Fruit fly (Drosophila melanogaster): ENCODE results near the gene olf413.

The olf413 gene

DNA sequence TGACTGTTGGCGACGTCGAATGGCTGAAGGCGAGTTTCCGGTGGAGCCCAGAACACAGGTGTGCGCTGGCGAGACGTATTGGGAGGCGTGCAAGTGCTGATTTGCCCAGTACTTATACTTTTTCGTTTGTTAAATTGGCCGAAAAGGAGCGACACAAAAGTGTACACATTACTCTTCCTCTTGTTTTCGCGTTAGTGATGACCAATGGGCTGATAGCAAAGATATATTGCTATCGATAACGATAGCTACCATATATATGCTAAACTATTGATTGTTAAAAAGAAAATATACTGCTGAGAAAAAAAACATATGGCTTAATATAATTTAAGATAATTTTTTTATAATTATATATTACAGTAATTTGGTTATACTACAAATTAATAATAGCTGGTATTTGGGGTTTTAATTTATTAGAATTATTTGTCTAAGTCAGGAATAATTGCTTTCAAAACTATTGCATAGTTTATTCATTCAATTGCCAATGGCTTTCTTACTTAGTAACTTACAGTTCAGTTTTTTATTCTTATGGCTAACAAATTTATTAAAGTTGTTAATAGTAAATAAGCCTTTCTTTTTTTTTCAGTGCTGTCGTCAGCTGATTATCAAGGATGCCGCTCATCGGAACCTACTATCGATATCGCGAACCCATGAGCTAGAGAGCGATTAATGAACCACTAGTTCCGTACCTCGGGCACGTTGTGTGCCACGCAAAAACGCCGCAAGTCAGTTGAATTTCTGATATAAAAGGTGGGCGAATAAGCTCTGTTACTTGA, 152.3 kb downstream of the olf413 start, which contains the start of the genes Hem and IleRS (continued):
- TF ChIP-seq CG9609 (GFP tag; optimal IDR thresholded peaks at IDR 0.05) (peak; percentile 84), CG17359 (tag; optimal IDR thresholded peaks at IDR 0.05) (peak; percentile 94), org-1 (GFP tag; optimal IDR thresholded peaks at IDR 0.05) (peak; percentile 74), CG17328 (GFP tag; IDR thresholded peaks at IDR 0.05) (peak; percentile 89), fru (optimal IDR thresholded peaks at IDR 0.05) (no peak), hbn (GFP tag; IDR thresholded peaks at IDR 0.05; ENCODE audit: partially characterized antibody) (peak; percentile 53), CG6791 (GFP tag; IDR thresholded peaks at IDR 0.05; ENCODE audit: partially characterized antibody) (peak; percentile 84), CG2116 (GFP tag; optimal IDR thresholded peaks at IDR 0.05) (peak; percentile 84), fd102C (GFP tag; optimal IDR thresholded peaks at IDR 0.05) (peak; percentile 46), CG16813 (GFP tag; IDR thresholded peaks at IDR 0.05; ENCODE audit: partially characterized antibody) (peak; percentile 73), CG2199 (GFP tag; IDR thresholded peaks at IDR 0.05) (peak; percentile 76; the same call in 1 of the 3 replicates), zen (tag; optimal IDR thresholded peaks at IDR 0.05) (peak; percentile 95), crc (GFP tag; optimal IDR thresholded peaks at IDR 0.05) (peak; percentile 77), fd96Cb (tag; optimal IDR thresholded peaks at IDR 0.05) (peak; percentile 93), pho (GFP tag; optimal IDR thresholded peaks at IDR 0.05) (peak; percentile 91), CG10274 (GFP tag; optimal IDR thresholded peaks at IDR 0.05) (peak; percentile 35), pnt (GFP tag; optimal IDR thresholded peaks at IDR 0.05) (peak; percentile 85), sqz (GFP tag; optimal IDR thresholded peaks at IDR 0.05) (no peak), CG1233 (GFP tag; optimal IDR thresholded peaks at IDR 0.05) (no peak), Bteb2 (GFP tag; optimal IDR thresholded peaks at IDR 0.05) (peak; percentile 80), gcm2 (GFP tag; optimal IDR thresholded peaks at IDR 0.05) (peak; percentile 12), CG10321 (GFP tag; IDR thresholded peaks at IDR 0.05) (peak; percentile 43; the same call in 1 of the 2 replicates), CG2120 (GFP tag; optimal IDR thresholded peaks at IDR 0.05) (peak; percentile 92), seq (GFP tag; IDR thresholded peaks at IDR 0.05) (peak; percentile 82), Ada2b (GFP tag; IDR thresholded peaks at IDR 0.05) (peak; percentile 85), rib (GFP tag; IDR thresholded peaks at IDR 0.05) (peak; percentile 74; the same call in 1 of the 2 replicates), CG10565 (GFP tag; optimal IDR thresholded peaks at IDR 0.05) (peak; percentile 47), Hr51 (GFP tag; optimal IDR thresholded peaks at IDR 0.05) (peak; percentile 76 to 95), CoRest (tag; optimal IDR thresholded peaks at IDR 0.05) (peak; percentile 96), CG42726 (GFP tag; IDR thresholded peaks at IDR 0.05; ENCODE audit: partially characterized antibody) (peak; percentile 54; the same call in 1 of the 2 replicates), CG33213 (GFP tag; optimal IDR thresholded peaks at IDR 0.05) (peak; percentile 80), CG34422 (GFP tag; IDR thresholded peaks at IDR 0.05) (peak; percentile 92), Doc3 (GFP tag; IDR thresholded peaks at IDR 0.05; ENCODE audit: partially characterized antibody) (peak; percentile 62), CG8388 (GFP tag; optimal IDR thresholded peaks at IDR 0.05) (peak; percentile 91), CG10979 (tag; optimal IDR thresholded peaks at IDR 0.05) (peak; percentile 93), CG1792 (GFP tag; optimal IDR thresholded peaks at IDR 0.05) (peak; percentile 76), tx (GFP tag; optimal IDR thresholded peaks at IDR 0.05) (peak; percentile 76), chm (GFP tag; IDR thresholded peaks at IDR 0.05) (peak; percentile 89), p53 (GFP tag; optimal IDR thresholded peaks at IDR 0.05) (peak; percentile 57), CG8281 (tag; optimal IDR thresholded peaks at IDR 0.05) (peak; percentile 71), zen2 (GFP tag; IDR thresholded peaks at IDR 0.05; ENCODE audit: partially characterized antibody) (peak; percentile 65), CG12236 (GFP tag; optimal IDR thresholded peaks at IDR 0.05) (peak; percentile 78), vvl (GFP tag; IDR thresholded peaks at IDR 0.05) (peak; percentile 95), CG10431 (GFP tag; optimal IDR thresholded peaks at IDR 0.05) (no peak), CG8290 (GFP tag; optimal IDR thresholded peaks at IDR 0.05) (peak; percentile 90), CG8290 (tag; optimal IDR thresholded peaks at IDR 0.05) (peak in 1 of 2 experiments; percentile 59), psq (GFP tag; optimal IDR thresholded peaks at IDR 0.05) (peak; percentile 83), Fer2 (tag; optimal IDR thresholded peaks at IDR 0.05) (peak; percentile 90), C15 (GFP tag; IDR thresholded peaks at IDR 0.05) (peak; percentile 84; the same call in 2 of the 3 replicates)
